Worm (Caenorhabditis elegans): ENCODE results near the gene Y70C5A.2.

Gene Y70C5A.2

ce11 chrV:16573168-16573567, 49.8 kb downstream of the Y70C5A.2 start, which contains the start of gene str-149:
Gene str-149 (plus strand): TSS chrV:16573468.
- TF ChIP-seq scrt-1 (GFP tag; IDR thresholded peaks at IDR 0.05) (no peak), ama-1 (optimal IDR thresholded peaks at IDR 0.05) (no peak), hnd-1 (tag; optimal IDR thresholded peaks at IDR 0.05) (no peak), tbx-37 (GFP tag; conservative IDR thresholded peaks at IDR 0.05) (no peak), pes-1 (GFP tag; IDR thresholded peaks at IDR 0.05) (no peak), ceh-36 (tag; optimal IDR thresholded peaks at IDR 0.05) (no peak), ceh-13 (GFP tag; optimal IDR thresholded peaks at IDR 0.05) (no peak), F13C5.2 (tag; optimal IDR thresholded peaks at IDR 0.05) (no peak), aly-1 (tag; optimal IDR thresholded peaks at IDR 0.05) (no peak), hmg-4 (GFP tag; optimal IDR thresholded peaks at IDR 0.05) (no peak), sea-1 (GFP tag; conservative IDR thresholded peaks at IDR 0.05) (no peak), ets-7 (tag; optimal IDR thresholded peaks at IDR 0.05) (no peak), tbx-11 (GFP tag; IDR thresholded peaks at IDR 0.05) (no peak), flt-1 (GFP tag; IDR thresholded peaks at IDR 0.05) (no peak)
